Fruit fly (Drosophila melanogaster) whole organism, pupa: ENCODE data around the gene CG1806.

ENCODE experiments used
- CG10348 ChIP-seq: fragments of 200-800 bp; sonication (Bioruptor generic); IDR thresholded peaks from 2 replicates; pipeline ENCODE4 v1.3.6; 2022; ENCODE audit warnings: missing biosample characterization, missing genetic modification characterization
- CG12605 ChIP-seq: fragments of 200-800 bp; sonication (Bioruptor generic); IDR thresholded peaks from 2 replicates; pipeline ENCODE4 v1.3.6; 2022; ENCODE audit warnings: missing biosample characterization, missing genetic modification characterization
- CG13204 ChIP-seq: fragments of 200-800 bp; sonication (Bioruptor generic); optimal IDR thresholded peaks from 2 replicates; lab custom pipeline; 2018; ENCODE audit warnings: missing biosample characterization, mild to moderate bottlenecking, missing genetic modification characterization, moderate library complexity
- CG14655 ChIP-seq: fragments of 200-800 bp; sonication (Bioruptor generic); optimal IDR thresholded peaks from 3 replicates; lab custom pipeline; 2017; ENCODE audit warnings: mild to moderate bottlenecking, missing biosample characterization, missing genetic modification reagents, missing genetic modification characterization
- CG15710 ChIP-seq: fragments of 200-800 bp; sonication (Bioruptor generic); optimal IDR thresholded peaks from 2 replicates; lab custom pipeline; 2018; ENCODE audit warnings: missing biosample characterization, mild to moderate bottlenecking, missing genetic modification characterization, moderate library complexity
- CG17806 ChIP-seq: fragments of 200-800 bp; sonication (Bioruptor generic); optimal IDR thresholded peaks from 2 replicates; lab custom pipeline; 2018; ENCODE audit warnings: missing biosample characterization, mild to moderate bottlenecking, missing genetic modification characterization, moderate library complexity
- CG32121 ChIP-seq: fragments of 200-800 bp; sonication (Bioruptor generic); IDR thresholded peaks from 2 replicates; pipeline ENCODE4 v1.3.6; 2022; ENCODE audit warnings: missing biosample characterization, missing genetic modification characterization
- CG34367 ChIP-seq: fragments of 200-800 bp; sonication (Bioruptor generic); optimal IDR thresholded peaks from 2 replicates; lab custom pipeline; 2018; ENCODE audit warnings: missing biosample characterization, mild to moderate bottlenecking, missing genetic modification characterization
- CG4496 ChIP-seq: fragments of 200-800 bp; sonication (Bioruptor generic); IDR thresholded peaks from 3 replicates; pipeline ENCODE4 v1.3.6; 2022; ENCODE audit warnings: missing biosample characterization, missing genetic modification characterization
- CG8159 ChIP-seq: fragments of 200-800 bp; sonication (Bioruptor generic); optimal IDR thresholded peaks from 3 replicates; lab custom pipeline; 2018; ENCODE audit warnings: missing biosample characterization, mild to moderate bottlenecking, missing genetic modification characterization, moderate library complexity
- CG8301 ChIP-seq: fragments of 200-800 bp; sonication (Bioruptor generic); optimal IDR thresholded peaks from 2 replicates; lab custom pipeline; 2018; ENCODE audit warnings: missing biosample characterization, mild to moderate bottlenecking, missing genetic modification characterization
- CG9948 ChIP-seq: fragments of 200-800 bp; sonication (Bioruptor generic); optimal IDR thresholded peaks from 2 replicates; lab custom pipeline; 2018; ENCODE audit warnings: missing biosample characterization, mild to moderate bottlenecking, missing genetic modification characterization, moderate library complexity
- D1 ChIP-seq: fragments of 200-800 bp; sonication (Bioruptor generic); optimal IDR thresholded peaks from 2 replicates; lab custom pipeline; 2018; ENCODE audit warnings: missing biosample characterization, mild to moderate bottlenecking, missing genetic modification characterization, moderate library complexity
- EcR ChIP-seq: fragments of 200-800 bp; sonication (Bioruptor generic); optimal IDR thresholded peaks from 3 replicates; lab custom pipeline; 2019; ENCODE audit warnings: missing biosample characterization, missing genetic modification characterization, mild to moderate bottlenecking, moderate library complexity, missing genetic modification reagents
- Ets98B ChIP-seq: fragments of 200-800 bp; sonication (Bioruptor generic); IDR thresholded peaks from 2 replicates; pipeline ENCODE4 v1.3.6; 2022; ENCODE audit warnings: missing biosample characterization, missing genetic modification characterization
- Pif1A ChIP-seq: fragments of 200-800 bp; sonication (Bioruptor generic); optimal IDR thresholded peaks from 3 replicates; lab custom pipeline; 2016; ENCODE audit warnings: missing biosample characterization, missing genetic modification characterization
- Pif1B ChIP-seq: fragments of 200-800 bp; sonication (Bioruptor generic); optimal IDR thresholded peaks from 3 replicates; lab custom pipeline; 2016; ENCODE audit warnings: missing biosample characterization, missing genetic modification characterization
- Snoo ChIP-seq: fragments of 200-800 bp; sonication (Bioruptor generic); optimal IDR thresholded peaks from 3 replicates; lab custom pipeline; 2017; ENCODE audit warnings: missing biosample characterization, mild to moderate bottlenecking, missing genetic modification characterization, inconsistent platforms
- fd96Ca ChIP-seq: fragments of 200-800 bp; sonication (Bioruptor generic); IDR thresholded peaks from 3 replicates; pipeline ENCODE4 v1.3.6; 2022; ENCODE audit warnings: missing biosample characterization, missing genetic modification characterization
- gl ChIP-seq: fragments of 200-800 bp; sonication (Bioruptor generic); optimal IDR thresholded peaks from 2 replicates; lab custom pipeline; 2018; ENCODE audit warnings: missing biosample characterization, mild to moderate bottlenecking, missing genetic modification characterization
- rn ChIP-seq: fragments of 200-800 bp; sonication (Bioruptor generic); IDR thresholded peaks from 2 replicates; pipeline ENCODE4 v1.3.6; 2022; ENCODE audit warnings: missing biosample characterization, missing genetic modification characterization

The CG1806 gene

DNA sequence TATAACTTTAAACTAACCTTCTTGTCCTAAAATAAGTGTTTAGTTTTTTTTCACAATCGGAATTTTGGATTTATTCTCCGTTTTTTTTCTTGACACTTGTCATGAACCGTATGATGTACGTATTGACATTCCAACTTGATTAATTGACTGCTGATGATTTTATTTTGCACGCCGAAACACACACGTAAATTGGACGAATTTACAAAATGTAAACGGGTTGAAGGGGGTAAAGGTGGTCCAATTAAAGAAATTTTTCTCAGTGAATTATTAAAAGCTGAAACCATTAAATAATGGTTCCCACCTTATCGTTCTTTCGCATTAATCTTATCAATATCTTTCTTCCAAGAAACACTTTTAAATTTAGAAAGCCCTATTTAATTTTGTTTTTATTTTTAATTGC is 49.6 kb downstream of the CG1806 start, which contains the start of gene Uch-L5R:
Gene Uch-L5R (minus strand): TSS at position 101 of the 400 bp plus-strand sequence.
- TF ChIP-seq EcR (GFP tag; lab: Kevin White, UChicago) (no peak), Pif1A (no peak), Ets98B (no peak), CG12605 (no peak), Pif1B (GFP tag; lab: Kevin White, UChicago) (no peak), CG10348 (GFP tag; lab: Robert Waterston, UW) (no peak), rn (GFP tag; lab: Robert Waterston, UW) (no peak), CG8301 (no peak), CG4496 (GFP tag; lab: Robert Waterston, UW) (no peak), Snoo (tag; lab: Kevin White, UChicago) (no peak), D1 (no peak), CG17806 (tag; lab: Kevin White, UChicago) (no peak)

- no peak for TF ChIP-seq CG12605
- TF ChIP-seq CG8301: no peak
- no peak for TF ChIP-seq D1
- TF ChIP-seq Pif1B (GFP tag; lab: Kevin White, UChicago): no peak
- TF ChIP-seq CG13204 (GFP tag; lab: Kevin White, UChicago): no peak
- TF ChIP-seq EcR (GFP tag; lab: Kevin White, UChicago): no peak
- TF ChIP-seq Ets98B: no peak
- TF ChIP-seq CG10348 (GFP tag; lab: Robert Waterston, UW): no peak
- TF ChIP-seq CG8159 (tag; lab: Kevin White, UChicago): no peak
- TF ChIP-seq Snoo (tag; lab: Kevin White, UChicago): no peak
- TF ChIP-seq CG9948 (tag; lab: Kevin White, UChicago): no peak
- no peak for TF ChIP-seq gl
- TF ChIP-seq rn (GFP tag; lab: Robert Waterston, UW): no peak
- no peak for TF ChIP-seq Pif1A
- TF ChIP-seq CG34367: no peak
- TF ChIP-seq fd96Ca: no peak
- no peak for TF ChIP-seq CG4496 (GFP tag; lab: Robert Waterston, UW)
- TF ChIP-seq CG14655 (GFP tag; lab: Kevin White, UChicago): no peak
- no peak for TF ChIP-seq CG15710 (tag; lab: Kevin White, UChicago)
- TF ChIP-seq CG32121 (GFP tag; lab: Robert Waterston, UW): no peak
- TF ChIP-seq, all 21 proteins: peak for 0
Observed at dm6 chrX:12059495-12059894, 52.5 kb downstream of the CG1806 start, which contains the start of gene Muc11A. Gene Muc11A, plus strand, starts transcription at chrX:12059795.
